Fruit fly (Drosophila melanogaster) whole organism, embryonic: Measurements from ENCODE around the gene CG34039.

Source experiments
- Awh ChIP-seq: fragments of 200-800 bp; sonication (Bioruptor generic); IDR thresholded peaks from 2 replicates; pipeline ENCODE4, ENCODE4 v1.3.6; 2022; ENCODE audit warnings: missing biosample characterization, missing genetic modification characterization
- CG11093 ChIP-seq: fragments of 200-800 bp; sonication (Bioruptor generic); IDR thresholded peaks from 3 replicates; pipeline ENCODE4 v1.3.6; 2022; ENCODE audit warnings: missing biosample characterization, missing genetic modification characterization
- CG11398 ChIP-seq: fragments of 200-800 bp; sonication (Bioruptor generic); optimal IDR thresholded peaks from 2 replicates; lab custom pipeline; 2016; ENCODE audit warnings: missing biosample characterization, missing genetic modification characterization
- CG1233 ChIP-seq: fragments of 200-800 bp; sonication (Bioruptor generic); optimal IDR thresholded peaks from 4 replicates; lab custom pipeline; 2018; ENCODE audit warnings: missing biosample characterization, mild to moderate bottlenecking, missing genetic modification characterization
- CG14667 ChIP-seq: fragments of 200-800 bp; sonication (Bioruptor generic); IDR thresholded peaks from 2 replicates; pipeline ENCODE4 v1.3.6; 2022; ENCODE audit warnings: missing biosample characterization, missing genetic modification characterization
- CG15073 ChIP-seq: fragments of 200-800 bp; sonication (Bioruptor generic); optimal IDR thresholded peaks from 2 replicates; lab custom pipeline; 2016; ENCODE audit warnings: missing biosample characterization, missing genetic modification characterization
- CG15479 ChIP-seq: fragments of 200-800 bp; sonication (Bioruptor generic); optimal IDR thresholded peaks from 3 replicates; lab custom pipeline; 2019; ENCODE audit warnings: missing biosample characterization, mild to moderate bottlenecking, missing genetic modification characterization, moderate library complexity
- CG15514 ChIP-seq: fragments of 200-800 bp; sonication (Bioruptor generic); optimal IDR thresholded peaks from 3 replicates; lab custom pipeline; 2017; ENCODE audit warnings: missing biosample characterization, missing genetic modification characterization, mild to moderate bottlenecking, moderate library complexity, missing genetic modification reagents
- CG15601 ChIP-seq: fragments of 200-800 bp; sonication (Bioruptor generic); optimal IDR thresholded peaks from 3 replicates; lab custom pipeline; 2019; ENCODE audit warnings: missing biosample characterization, mild to moderate bottlenecking, missing genetic modification characterization, moderate library complexity
- CG16779 ChIP-seq: fragments of 200-800 bp; sonication (Bioruptor generic); IDR thresholded peaks from 2 replicates; pipeline ENCODE4 v1.3.6; 2022; ENCODE audit warnings: missing biosample characterization, missing genetic modification characterization
- CG17359 ChIP-seq: fragments of 200-800 bp; sonication (Bioruptor generic); optimal IDR thresholded peaks from 3 replicates; lab custom pipeline; 2018; ENCODE audit warnings: missing biosample characterization, mild to moderate bottlenecking, missing genetic modification characterization, moderate library complexity
- CG2116 ChIP-seq: fragments of 200-800 bp; sonication (Bioruptor generic); optimal IDR thresholded peaks from 3 replicates; lab custom pipeline; 2018; ENCODE audit warnings: missing biosample characterization, mild to moderate bottlenecking, missing genetic modification characterization
- CG4707 ChIP-seq: fragments of 200-800 bp; sonication (Bioruptor generic); optimal IDR thresholded peaks from 2 replicates; lab custom pipeline; 2018; ENCODE audit warnings: missing biosample characterization, mild to moderate bottlenecking, missing genetic modification characterization, moderate library complexity
- CG7987 ChIP-seq: fragments of 200-800 bp; sonication (Bioruptor generic); optimal IDR thresholded peaks from 2 replicates; lab custom pipeline; 2018; ENCODE audit warnings: missing biosample characterization, mild to moderate bottlenecking, missing genetic modification characterization, moderate library complexity
- CG9817 ChIP-seq: fragments of 200-800 bp; sonication (Bioruptor generic); optimal IDR thresholded peaks from 2 replicates; lab custom pipeline; 2018; ENCODE audit warnings: missing biosample characterization, mild to moderate bottlenecking, missing genetic modification characterization, moderate library complexity
- CG9932 ChIP-seq: fragments of 200-800 bp; sonication (Bioruptor generic); IDR thresholded peaks from 2 replicates; pipeline ENCODE4 v1.3.6; 2022; ENCODE audit warnings: missing biosample characterization, missing genetic modification characterization
- CTCF ChIP-seq: fragments of 200-800 bp; sonication (Bioruptor generic); optimal IDR thresholded peaks from 2 replicates; lab custom pipeline; 2017; ENCODE audit warnings: missing biosample characterization, mild to moderate bottlenecking, missing genetic modification characterization, moderate library complexity
- Chrac-16 ChIP-seq: fragments of 200-800 bp; sonication (Bioruptor generic); optimal IDR thresholded peaks from 3 replicates; lab custom pipeline; 2016; ENCODE audit warnings: missing biosample characterization, missing genetic modification characterization
- D19A ChIP-seq: fragments of 200-800 bp; optimal IDR thresholded peaks from 3 replicates; lab custom pipeline; 2019; ENCODE audit warnings: missing biosample characterization, mild to moderate bottlenecking, missing genetic modification characterization, moderate library complexity
- Ets65A ChIP-seq: fragments of 200-800 bp; sonication (Bioruptor generic); peaks from one replicate; lab custom pipeline; 2016; ENCODE audit warnings: missing biosample characterization, missing genetic modification characterization
- HLH3B ChIP-seq: fragments of 200-800 bp; sonication (Bioruptor generic); IDR thresholded peaks from 2 replicates; pipeline ENCODE4 v1.3.6; 2022; ENCODE audit warnings: missing biosample characterization, missing genetic modification characterization
- HmgD ChIP-seq: fragments of 200-800 bp; sonication (Bioruptor generic); optimal IDR thresholded peaks from 3 replicates; lab custom pipeline; 2016; ENCODE audit warnings: missing biosample characterization, missing genetic modification characterization
- Hmr ChIP-seq: fragments of 200-800 bp; sonication (Bioruptor generic); optimal IDR thresholded peaks from 3 replicates; lab custom pipeline; 2017; ENCODE audit warnings: mild to moderate bottlenecking, missing biosample characterization, missing genetic modification reagents, missing genetic modification characterization
- Hmx ChIP-seq: fragments of 200-800 bp; sonication (Bioruptor generic); optimal IDR thresholded peaks from 2 replicates; lab custom pipeline; 2016; ENCODE audit warnings: missing biosample characterization, missing genetic modification characterization
- NC2β ChIP-seq: fragments of 200-800 bp; sonication (Bioruptor generic); optimal IDR thresholded peaks from 2 replicates; lab custom pipeline; 2016; ENCODE audit warnings: missing biosample characterization, missing genetic modification characterization
- NK7.1 ChIP-seq: fragments of 200-800 bp; sonication (Bioruptor generic); optimal IDR thresholded peaks from 3 replicates; lab custom pipeline; 2016; ENCODE audit warnings: missing biosample characterization, missing genetic modification characterization
- Spps ChIP-seq: fragments of 200-800 bp; sonication (Bioruptor generic); optimal IDR thresholded peaks from 2 replicates; lab custom pipeline; 2018; ENCODE audit warnings: missing biosample characterization, mild to moderate bottlenecking, missing genetic modification characterization
- btn ChIP-seq: fragments of 200-800 bp; sonication (Bioruptor generic); optimal IDR thresholded peaks from 2 replicates; lab custom pipeline; 2016; ENCODE audit warnings: missing biosample characterization, missing genetic modification characterization
- chif ChIP-seq, 2 experiments: fragments of 200-800 bp; sonication (Bioruptor generic); optimal IDR thresholded peaks; 3 replicates each; lab custom pipeline; 2016; ENCODE audit warnings: missing biosample characterization in 2 of 2, missing genetic modification characterization in 2 of 2
- chinmo ChIP-seq: fragments of 200-800 bp; sonication (Bioruptor generic); IDR thresholded peaks from 4 replicates; pipeline ENCODE4 v1.3.6; 2022; ENCODE audit warnings: missing biosample characterization, missing genetic modification characterization; ENCODE audit not compliant: partially characterized antibody
- ci ChIP-seq: fragments of 200-800 bp; sonication (Bioruptor generic); IDR thresholded peaks from 3 replicates; pipeline ENCODE4 v1.3.6; 2022; ENCODE audit warnings: missing biosample characterization, missing genetic modification characterization
- crol ChIP-seq: fragments of 200-800 bp; sonication (Bioruptor generic); IDR thresholded peaks from 2 replicates; pipeline ENCODE4 v1.3.6; 2022; ENCODE audit warnings: missing biosample characterization, missing genetic modification characterization
- crp ChIP-seq, 2 experiments: fragments of 200-800 bp; sonication (Bioruptor generic); optimal IDR thresholded peaks; 2 replicates in 1 of 2; 3 replicates in 1 of 2; lab custom pipeline; 2017; ENCODE audit warnings: missing biosample characterization in 2 of 2, missing genetic modification characterization in 2 of 2, mild to moderate bottlenecking in 1 of 2, moderate library complexity in 1 of 2
- dati ChIP-seq: fragments of 200-800 bp; sonication (Bioruptor generic); IDR thresholded peaks from 2 replicates; pipeline ENCODE4 v1.3.6; 2022; ENCODE audit warnings: missing biosample characterization, missing genetic modification characterization
- dpn ChIP-seq, 2 experiments: fragments of 200-800 bp; sonication (Bioruptor generic); optimal IDR thresholded peaks; 3 replicates each; lab custom pipeline; 2016; ENCODE audit warnings: missing biosample characterization in 2 of 2, missing genetic modification characterization in 2 of 2
- eve ChIP-seq, 2 experiments: fragments of >200 bp; optimal IDR thresholded peaks; 2 replicates each; lab custom pipeline; 2017; ENCODE audit warnings: missing biosample characterization in 2 of 2, missing genetic modification characterization in 2 of 2
- eyg ChIP-seq: fragments of 200-800 bp; sonication (Bioruptor generic); optimal IDR thresholded peaks from 3 replicates; lab custom pipeline; 2016; ENCODE audit warnings: missing biosample characterization, missing genetic modification characterization
- gce ChIP-seq: fragments of 200-800 bp; sonication (Bioruptor generic); IDR thresholded peaks from 3 replicates; pipeline ENCODE4 v1.3.6; 2022; ENCODE audit warnings: missing biosample characterization, missing genetic modification characterization
- gfzf ChIP-seq: fragments of 200-800 bp; sonication (Bioruptor generic); optimal IDR thresholded peaks from 2 replicates; lab custom pipeline; 2016; ENCODE audit warnings: missing biosample characterization, mild to moderate bottlenecking, missing genetic modification characterization, moderate library complexity
- gsb-n ChIP-seq: fragments of 200-800 bp; sonication (Bioruptor generic); optimal IDR thresholded peaks from 3 replicates; lab custom pipeline; 2018; ENCODE audit warnings: missing biosample characterization, mild to moderate bottlenecking, missing genetic modification characterization
- jigr1 ChIP-seq: fragments of 200-800 bp; sonication (Bioruptor generic); IDR thresholded peaks from 3 replicates; pipeline ENCODE4 v1.3.6; 2022; ENCODE audit warnings: missing biosample characterization, missing genetic modification characterization
- mam ChIP-seq: fragments of 200-800 bp; sonication (Bioruptor generic); optimal IDR thresholded peaks from 3 replicates; lab custom pipeline; 2016; ENCODE audit warnings: missing biosample characterization, missing genetic modification characterization
- oc ChIP-seq: fragments of 200-800 bp; sonication (Bioruptor generic); optimal IDR thresholded peaks from 2 replicates; lab custom pipeline; 2018; ENCODE audit warnings: missing biosample characterization, mild to moderate bottlenecking, missing genetic modification characterization, moderate library complexity
- onecut ChIP-seq: fragments of 200-800 bp; sonication (Bioruptor generic); IDR thresholded peaks from 2 replicates; pipeline ENCODE4 v1.3.6; 2022; ENCODE audit warnings: missing biosample characterization, missing genetic modification characterization
- sim ChIP-seq: fragments of 200-800 bp; sonication (Bioruptor generic); IDR thresholded peaks from 2 replicates; pipeline ENCODE4 v1.3.6; 2022; ENCODE audit warnings: missing biosample characterization, missing genetic modification characterization
- toy ChIP-seq: fragments of 200-800 bp; sonication (Bioruptor generic); IDR thresholded peaks from 2 replicates; pipeline ENCODE4 v1.3.6; 2022; ENCODE audit warnings: missing biosample characterization, missing genetic modification characterization
- unpg ChIP-seq: fragments of 200-800 bp; sonication (Bioruptor generic); optimal IDR thresholded peaks from 3 replicates; lab custom pipeline; 2018; ENCODE audit warnings: missing biosample characterization, mild to moderate bottlenecking, missing genetic modification characterization, moderate library complexity
- zen ChIP-seq: fragments of 200-800 bp; sonication (Bioruptor generic); optimal IDR thresholded peaks from 3 replicates; lab custom pipeline; 2018; ENCODE audit warnings: missing biosample characterization, mild to moderate bottlenecking, missing genetic modification characterization, moderate library complexity

The CG34039 gene

DNA sequence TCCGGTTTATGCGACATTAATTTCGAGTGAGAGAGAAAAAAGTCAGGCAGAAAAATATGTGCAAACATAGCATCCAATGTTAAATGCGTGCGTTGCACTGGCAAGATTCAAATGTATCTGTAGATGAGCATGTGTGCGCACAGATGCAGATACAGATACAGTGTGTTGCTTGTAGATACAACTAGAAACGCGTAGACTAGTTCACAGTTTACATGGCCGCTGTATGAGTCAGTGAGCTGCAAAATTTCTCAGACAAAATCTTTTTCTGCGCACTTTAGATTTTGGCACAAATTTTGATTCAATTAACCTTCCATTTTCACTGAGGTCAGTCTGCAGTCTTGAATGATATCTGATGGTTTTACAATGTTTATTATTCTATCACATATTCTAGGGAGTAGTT, 3.6 kb upstream of the CG34039 start (continued):
- no peak for TF ChIP-seq zen
- TF ChIP-seq chinmo (GFP tag; lab: Robert Waterston, UW), result 0 out of 4 replicates have a peak, but pooled peaks have one; percentile 58
- no peak for TF ChIP-seq CG15073
- no peak for TF ChIP-seq CG9817 (tag; lab: Kevin White, UChicago)
- no peak for TF ChIP-seq CG11093 (GFP tag; lab: Robert Waterston, UW)
- TF ChIP-seq HLH3B, result no peak
- TF ChIP-seq CG15479, result peak; percentile 63
- TF ChIP-seq CG15601 (tag; lab: Kevin White, UChicago), result no peak
- TF ChIP-seq crp (GFP tag; optimal IDR thresholded peaks at IDR 0.05; lab: Kevin White, UChicago), result no peak
- TF ChIP-seq CG1233 (GFP tag; lab: Kevin White, UChicago), result peak; percentile 5
- no peak for TF ChIP-seq dpn (GFP tag; optimal IDR thresholded peaks at IDR 0.05; lab: Kevin White, UChicago)
- TF ChIP-seq eve (GFP tag; optimal IDR thresholded peaks at IDR 0.05; lab: Kevin White, UChicago), result peak in 1 of 2 experiments; percentile 15

DNA sequence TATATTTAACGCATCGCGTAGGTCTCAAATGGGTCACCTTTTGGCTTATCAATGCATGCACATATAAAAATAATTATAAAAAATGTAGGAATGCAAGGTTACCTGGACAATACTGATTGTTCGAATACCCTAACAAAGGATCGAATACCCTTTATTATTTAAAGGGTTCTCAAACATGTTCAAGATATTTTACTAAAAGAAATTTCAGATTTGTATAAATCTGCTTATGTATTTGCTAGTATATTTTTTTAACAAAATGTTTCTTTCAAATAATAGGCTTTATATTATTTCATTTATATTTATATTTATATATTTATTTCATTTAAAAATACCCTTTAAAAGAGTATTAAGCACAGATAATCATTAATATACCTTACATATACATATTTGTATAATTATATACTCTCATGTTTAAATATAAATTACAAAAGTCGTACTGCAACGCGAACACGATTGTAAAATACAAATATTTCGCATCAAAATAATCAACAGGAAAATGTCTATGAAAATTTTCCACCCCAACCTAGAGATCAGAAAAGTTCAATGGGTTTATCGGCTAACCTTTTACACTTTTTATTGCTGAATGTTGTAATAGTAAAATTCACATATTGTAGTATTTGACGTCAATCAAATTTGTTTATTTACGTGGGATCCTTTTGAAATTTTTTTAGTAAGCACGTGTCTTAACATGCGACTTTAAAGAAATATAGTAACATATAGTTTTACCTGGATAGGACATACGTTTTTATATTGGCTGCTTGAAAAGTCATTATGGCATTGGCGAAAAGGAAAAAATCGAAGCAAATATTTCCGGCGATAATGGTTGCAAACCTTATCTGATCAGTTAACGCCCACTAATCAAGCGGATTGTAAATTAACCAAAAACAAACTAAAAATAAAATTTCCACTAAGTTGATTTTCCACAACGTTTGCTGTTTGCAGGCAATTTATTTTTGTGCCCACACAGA, 2.7 kb upstream of the CG34039 start:
- no peak for TF ChIP-seq Chrac-16 (GFP tag; lab: Kevin White, UChicago)
- TF ChIP-seq eyg (GFP tag; lab: Kevin White, UChicago), result no peak
- TF ChIP-seq Hmx (GFP tag; lab: Kevin White, UChicago), result no peak
- TF ChIP-seq dati (GFP tag; lab: Robert Waterston, UW), result no peak
- no peak for TF ChIP-seq CG17359 (tag; lab: Kevin White, UChicago)
- no peak for TF ChIP-seq mam (GFP tag; lab: Kevin White, UChicago)
- no peak for TF ChIP-seq chif (GFP tag; optimal IDR thresholded peaks at IDR 0.05; lab: Kevin White, UChicago)
- no peak for TF ChIP-seq Spps
- TF ChIP-seq D19A (tag; lab: Kevin White, UChicago), result peak; percentile 59
- TF ChIP-seq, all 482 proteins: peak for 1

DNA sequence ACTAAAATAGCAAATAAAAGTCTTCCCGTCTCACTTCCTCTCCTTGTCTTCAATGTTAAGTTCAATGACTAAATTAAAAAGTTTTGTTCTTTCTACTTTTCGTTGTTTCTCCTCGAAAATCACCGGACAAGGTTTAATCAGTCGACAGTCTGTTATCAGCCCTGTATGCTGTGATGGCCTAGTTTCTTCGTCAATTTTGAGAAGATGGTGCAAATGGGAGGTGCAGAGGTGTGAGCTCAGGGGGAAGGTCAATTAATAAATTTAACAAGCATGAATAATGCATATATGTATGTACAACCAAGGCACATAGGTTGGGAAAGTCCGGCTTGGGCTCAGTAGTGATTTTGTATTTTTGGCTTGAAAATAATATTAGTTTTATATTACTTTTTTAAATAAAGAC, 1.8 kb upstream of the CG34039 start:
- TF ChIP-seq HmgD (GFP tag; lab: Kevin White, UChicago) (no peak), CG4707 (GFP tag; lab: Kevin White, UChicago) (no peak), gce (no peak), Ets65A (GFP tag; lab: Kevin White, UChicago) (no peak), CG15514 (GFP tag; lab: Kevin White, UChicago) (no peak), sim (GFP tag; lab: Robert Waterston, UW) (no peak), CG16779 (GFP tag; lab: Robert Waterston, UW) (no peak), onecut (GFP tag; lab: Robert Waterston, UW) (no peak), Hmr (GFP tag; lab: Kevin White, UChicago) (no peak), CG9932 (GFP tag; lab: Robert Waterston, UW) (no peak), CG14667 (GFP tag; lab: Robert Waterston, UW) (no peak), gfzf (no peak), Awh (no peak), CG2116 (GFP tag; lab: Kevin White, UChicago) (no peak), CTCF (GFP tag; lab: Kevin White, UChicago) (no peak), ci (GFP tag; lab: Robert Waterston, UW) (0 out of 3 replicates have a peak, but pooled peaks have one; percentile 9), NC2β (GFP tag; lab: Kevin White, UChicago) (no peak), eve (GFP tag; optimal IDR thresholded peaks at IDR 0.05; lab: Kevin White, UChicago) (peak in 1 of 2 experiments; percentile 38), crol (GFP tag; lab: Robert Waterston, UW) (no peak), btn (GFP tag; lab: Kevin White, UChicago) (no peak), unpg (no peak), gsb-n (tag; lab: Kevin White, UChicago) (no peak), toy (no peak), CG7987 (GFP tag; lab: Kevin White, UChicago) (peak; percentile 25), eyg (GFP tag; lab: Kevin White, UChicago) (no peak), jigr1 (GFP tag; lab: Robert Waterston, UW) (no peak), NK7.1 (GFP tag; lab: Kevin White, UChicago) (no peak), CG11398 (GFP tag; lab: Kevin White, UChicago) (no peak), oc (tag; lab: Kevin White, UChicago) (no peak)
